Fruit fly (Drosophila melanogaster) whole organism, embryonic: ENCODE results near the gene Sf3b3.
A peak's percentile ranks its signal among the peaks of the same experiment; 100 is the strongest.

Experiments used
- Ada2b ChIP-seq: fragments of 200-800 bp; sonication (Bioruptor generic); IDR thresholded peaks from 2 replicates; pipeline ENCODE4 v1.3.6; 2022; ENCODE audit warnings: missing biosample characterization, missing genetic modification characterization
- Atf-2 ChIP-seq: fragments of 200-800 bp; sonication (Bioruptor generic); optimal IDR thresholded peaks from 2 replicates; lab custom pipeline; 2016; ENCODE audit warnings: missing biosample characterization, missing genetic modification characterization
- Awh ChIP-seq: fragments of 200-800 bp; sonication (Bioruptor generic); IDR thresholded peaks from 2 replicates; pipeline ENCODE4, ENCODE4 v1.3.6; 2022; ENCODE audit warnings: missing biosample characterization, missing genetic modification characterization
- CG11247 ChIP-seq: fragments of 200-800 bp; sonication (Bioruptor generic); IDR thresholded peaks from 2 replicates; pipeline ENCODE4 v1.3.6; 2022; ENCODE audit warnings: missing biosample characterization, missing genetic modification characterization
- CG11695 ChIP-seq: fragments of 200-800 bp; sonication (Bioruptor generic); IDR thresholded peaks from 3 replicates; pipeline ENCODE4 v1.3.6; 2022; ENCODE audit warnings: missing biosample characterization, missing genetic modification characterization
- CG13287 ChIP-seq: fragments of 200-800 bp; sonication (Bioruptor generic); IDR thresholded peaks from 2 replicates; pipeline ENCODE4 v1.3.6; 2022; ENCODE audit warnings: missing biosample characterization, missing genetic modification characterization; ENCODE audit not compliant: partially characterized antibody
- CG13775 ChIP-seq: fragments of 200-800 bp; sonication (Bioruptor generic); optimal IDR thresholded peaks from 3 replicates; lab custom pipeline; 2017; ENCODE audit warnings: missing biosample characterization, mild to moderate bottlenecking, missing genetic modification characterization
- CG14441 ChIP-seq: fragments of 200-800 bp; sonication (Bioruptor generic); IDR thresholded peaks from 2 replicates; pipeline ENCODE4 v1.3.6; 2022; ENCODE audit warnings: missing biosample characterization, missing genetic modification characterization
- CG15269 ChIP-seq: fragments of 200-800 bp; sonication (Bioruptor generic); optimal IDR thresholded peaks from 2 replicates; lab custom pipeline; 2018; ENCODE audit warnings: missing biosample characterization, mild to moderate bottlenecking, missing genetic modification characterization, moderate library complexity
- CG1529 ChIP-seq: fragments of 200-800 bp; sonication (Bioruptor generic); optimal IDR thresholded peaks from 3 replicates; lab custom pipeline; 2018; ENCODE audit warnings: missing biosample characterization, missing genetic modification characterization
- CG15696 ChIP-seq: fragments of 200-800 bp; sonication (Bioruptor generic); optimal IDR thresholded peaks from 2 replicates; lab custom pipeline; 2019; ENCODE audit warnings: missing biosample characterization, mild to moderate bottlenecking, missing genetic modification characterization, moderate library complexity
- CG16863 ChIP-seq: fragments of 200-800 bp; sonication (Bioruptor generic); optimal IDR thresholded peaks from 3 replicates; lab custom pipeline; 2016; ENCODE audit warnings: missing biosample characterization, missing genetic modification characterization
- CG17186 ChIP-seq: fragments of 200-800 bp; sonication (Bioruptor generic); optimal IDR thresholded peaks from 3 replicates; lab custom pipeline; 2017; ENCODE audit warnings: missing biosample characterization, missing genetic modification reagents, missing genetic modification characterization
- CG17802 ChIP-seq: fragments of 200-800 bp; sonication (Bioruptor generic); optimal IDR thresholded peaks from 2 replicates; lab custom pipeline; 2018; ENCODE audit warnings: missing biosample characterization, mild to moderate bottlenecking, missing genetic modification characterization, moderate library complexity
- CG18262 ChIP-seq: fragments of 200-800 bp; optimal IDR thresholded peaks from 3 replicates; lab custom pipeline; 2019; ENCODE audit warnings: missing biosample characterization, mild to moderate bottlenecking, missing genetic modification characterization, moderate library complexity
- CG2116 ChIP-seq: fragments of 200-800 bp; sonication (Bioruptor generic); optimal IDR thresholded peaks from 3 replicates; lab custom pipeline; 2018; ENCODE audit warnings: missing biosample characterization, mild to moderate bottlenecking, missing genetic modification characterization
- CG2129 ChIP-seq: fragments of 200-800 bp; sonication (Bioruptor generic); IDR thresholded peaks from 2 replicates; pipeline ENCODE4 v1.3.6; 2022; ENCODE audit warnings: missing biosample characterization, missing genetic modification characterization; ENCODE audit not compliant: partially characterized antibody
- CG30403 ChIP-seq: fragments of 200-800 bp; sonication (Bioruptor generic); optimal IDR thresholded peaks from 3 replicates; lab custom pipeline; 2016; ENCODE audit warnings: missing biosample characterization, missing genetic modification characterization
- CG33557 ChIP-seq: fragments of 200-800 bp; sonication (Bioruptor generic); optimal IDR thresholded peaks from 2 replicates; lab custom pipeline; 2019; ENCODE audit warnings: missing biosample characterization, mild to moderate bottlenecking, missing genetic modification characterization, moderate library complexity
- CG4282 ChIP-seq: fragments of 200-800 bp; sonication (Bioruptor generic); optimal IDR thresholded peaks from 2 replicates; lab custom pipeline; 2016; ENCODE audit warnings: missing biosample characterization, missing genetic modification characterization
- CG4820 ChIP-seq: fragments of 200-800 bp; sonication (Bioruptor generic); optimal IDR thresholded peaks from 3 replicates; lab custom pipeline; 2016; ENCODE audit warnings: missing biosample characterization, missing genetic modification characterization
- CG7357 ChIP-seq: fragments of 200-800 bp; sonication (Bioruptor generic); IDR thresholded peaks from 3 replicates; pipeline ENCODE4 v1.3.6; 2022; ENCODE audit warnings: missing biosample characterization, missing genetic modification characterization
- Chrac-16 ChIP-seq: fragments of 200-800 bp; sonication (Bioruptor generic); optimal IDR thresholded peaks from 3 replicates; lab custom pipeline; 2016; ENCODE audit warnings: missing biosample characterization, missing genetic modification characterization
- CoRest ChIP-seq: fragments of 200-800 bp; sonication (Bioruptor generic); optimal IDR thresholded peaks from 3 replicates; lab custom pipeline; 2018; ENCODE audit warnings: missing biosample characterization, mild to moderate bottlenecking, missing genetic modification characterization, moderate library complexity
- Deaf1 ChIP-seq: fragments of 200-800 bp; optimal IDR thresholded peaks from 3 replicates; lab custom pipeline; 2019; ENCODE audit warnings: missing biosample characterization, mild to moderate bottlenecking, missing genetic modification characterization, moderate library complexity
- Dek ChIP-seq: fragments of 200-800 bp; sonication (Bioruptor generic); optimal IDR thresholded peaks from 3 replicates; lab custom pipeline; 2019; ENCODE audit warnings: missing biosample characterization, mild to moderate bottlenecking, missing genetic modification characterization, moderate library complexity
- H15 ChIP-seq: fragments of 200-800 bp; sonication (Bioruptor generic); IDR thresholded peaks from 3 replicates; pipeline ENCODE4 v1.3.6; 2022; ENCODE audit warnings: missing biosample characterization, missing genetic modification characterization
- H2.0 ChIP-seq: fragments of 200-800 bp; sonication (Bioruptor generic); IDR thresholded peaks from 2 replicates; pipeline ENCODE4 v1.3.6; 2022; ENCODE audit warnings: missing biosample characterization, missing genetic modification characterization
- MBD-R2 ChIP-seq: fragments of 200-800 bp; sonication (Bioruptor generic); IDR thresholded peaks from 2 replicates; pipeline ENCODE4 v1.3.6; 2022; ENCODE audit warnings: missing biosample characterization, missing genetic modification characterization
- Nf-YA ChIP-seq: fragments of 200-800 bp; sonication (Bioruptor generic); IDR thresholded peaks from 2 replicates; pipeline ENCODE4 v1.3.6; 2022; ENCODE audit warnings: missing biosample characterization, missing genetic modification characterization
- Nf-YB ChIP-seq: fragments of 200-800 bp; sonication (Bioruptor generic); optimal IDR thresholded peaks from 3 replicates; lab custom pipeline; 2019; ENCODE audit warnings: missing biosample characterization, mild to moderate bottlenecking, missing genetic modification characterization, moderate library complexity
- Optix ChIP-seq: fragments of 200-800 bp; sonication (Bioruptor generic); IDR thresholded peaks from 3 replicates; pipeline ENCODE4 v1.3.6; 2022; ENCODE audit warnings: missing biosample characterization, missing genetic modification characterization
- Ptx1 ChIP-seq: fragments of 200-800 bp; sonication (Bioruptor generic); IDR thresholded peaks from 2 replicates; pipeline ENCODE4 v1.3.6; 2022; ENCODE audit warnings: missing biosample characterization, missing genetic modification characterization
- croc ChIP-seq: fragments of 200-800 bp; sonication (Bioruptor generic); conservative IDR thresholded peaks from 3 replicates; pipeline ENCODE4 v1.3.6; 2022; ENCODE audit warnings: missing biosample characterization, missing genetic modification characterization
- cwo ChIP-seq: fragments of 200-800 bp; sonication (Bioruptor generic); optimal IDR thresholded peaks from 3 replicates; lab custom pipeline; 2017; ENCODE audit warnings: missing biosample characterization, missing genetic modification characterization, mild to moderate bottlenecking, moderate library complexity, missing genetic modification reagents
- dmrt11E ChIP-seq: fragments of 200-800 bp; sonication (Bioruptor generic); optimal IDR thresholded peaks from 3 replicates; lab custom pipeline; 2018; ENCODE audit warnings: missing biosample characterization, mild to moderate bottlenecking, missing genetic modification characterization, moderate library complexity
- dmrt99B ChIP-seq: fragments of 200-800 bp; sonication (Bioruptor generic); optimal IDR thresholded peaks from 2 replicates; lab custom pipeline; 2018; ENCODE audit warnings: missing biosample characterization, mild to moderate bottlenecking, missing genetic modification characterization, moderate library complexity
- her ChIP-seq: fragments of 200-800 bp; sonication (Bioruptor generic); optimal IDR thresholded peaks from 2 replicates; lab custom pipeline; 2016; ENCODE audit warnings: missing biosample characterization, missing genetic modification characterization
- hkb ChIP-seq, 2 experiments: fragments of 200-800 bp in 1 of 2; fragments of >200 bp in 1 of 2; sonication (Bioruptor generic) in 1 of 2; IDR thresholded peaks in 1 of 2; optimal IDR thresholded peaks in 1 of 2; 2 replicates each; pipeline versions ENCODE4 v1.3.6 to Lab custom; 2017 to 2022; ENCODE audit warnings: missing biosample characterization in 1 of 2, missing genetic modification characterization in 1 of 2
- inv ChIP-seq: fragments of 200-800 bp; sonication (Bioruptor generic); IDR thresholded peaks from 2 replicates; pipeline ENCODE4 v1.3.6; 2022; ENCODE audit warnings: missing biosample characterization, missing genetic modification characterization; ENCODE audit not compliant: partially characterized antibody
- lbe ChIP-seq: fragments of 200-800 bp; sonication (Bioruptor generic); optimal IDR thresholded peaks from 2 replicates; lab custom pipeline; 2016; ENCODE audit warnings: missing biosample characterization, mild to moderate bottlenecking, missing genetic modification characterization
- org-1 ChIP-seq: fragments of 200-800 bp; sonication (Bioruptor generic); optimal IDR thresholded peaks from 2 replicates; lab custom pipeline; 2017; ENCODE audit warnings: missing biosample characterization, missing genetic modification characterization
- pan ChIP-seq, 4 experiments: fragments of >200 bp in 3 of 4; fragments of 200-800 bp in 1 of 4; sonication (Bioruptor generic) in 1 of 4; optimal IDR thresholded peaks in 3 of 4; IDR thresholded peaks in 1 of 4; 2 replicates each; pipeline versions ENCODE4 v1.3.6 to Lab custom; 2017 to 2022; ENCODE audit warnings: missing biosample characterization in 2 of 4, missing genetic modification characterization in 2 of 4, mixed read lengths in 1 of 4
- pros ChIP-seq: fragments of 200-800 bp; sonication (Bioruptor generic); optimal IDR thresholded peaks from 3 replicates; lab custom pipeline; 2019; ENCODE audit warnings: missing biosample characterization, mild to moderate bottlenecking, missing genetic modification characterization, moderate library complexity
- shn ChIP-seq: fragments of 200-800 bp; sonication (Bioruptor generic); optimal IDR thresholded peaks from 3 replicates; lab custom pipeline; 2016; ENCODE audit warnings: missing biosample characterization, missing genetic modification characterization
- sr ChIP-seq: fragments of 200-800 bp; sonication (Bioruptor generic); IDR thresholded peaks from 3 replicates; pipeline ENCODE4 v1.3.6; 2022; ENCODE audit warnings: missing biosample characterization, missing genetic modification characterization
- stc ChIP-seq: fragments of 200-800 bp; sonication (Bioruptor generic); IDR thresholded peaks from 2 replicates; pipeline ENCODE4 v1.3.6; 2022; ENCODE audit warnings: missing biosample characterization, missing genetic modification characterization
- unc-4 ChIP-seq: fragments of 200-800 bp; sonication (Bioruptor generic); IDR thresholded peaks from 2 replicates; pipeline ENCODE4 v1.3.6; 2022; ENCODE audit warnings: missing biosample characterization, missing genetic modification characterization; ENCODE audit not compliant: partially characterized antibody
- zfh2 ChIP-seq: fragments of 200-800 bp; sonication (Bioruptor generic); optimal IDR thresholded peaks from 2 replicates; lab custom pipeline; 2016; ENCODE audit warnings: missing biosample characterization, missing genetic modification characterization

Sf3b3 gene

dm6 chr3L:799837-800513, 33.2 kb downstream of the Sf3b3 start (continued):
- TF ChIP-seq org-1 (GFP tag; lab: Kevin White, UChicago): no peak
- TF ChIP-seq her (GFP tag; lab: Kevin White, UChicago): no peak
- TF ChIP-seq CG13287 (GFP tag; lab: Robert Waterston, UW): no peak
- no peak for TF ChIP-seq Nf-YA (GFP tag; lab: Robert Waterston, UW)
- TF ChIP-seq pan (optimal IDR thresholded peaks at IDR 0.05; lab: Kevin White, UChicago): no peak
- peak in 1 of 2 experiments; percentile 41 for TF ChIP-seq pan (GFP tag; optimal IDR thresholded peaks at IDR 0.05 in 1 of 2, IDR thresholded peaks at IDR 0.05 in 1 of 2)
- no peak for TF ChIP-seq CG15696 (tag; lab: Kevin White, UChicago)
- TF ChIP-seq stc: no peak; the same call in 1 of the 2 replicates
- no peak for TF ChIP-seq CG2129
- TF ChIP-seq Ada2b (GFP tag; lab: Robert Waterston, UW): peak; percentile 49; the same call in 1 of the 2 replicates
- no peak for TF ChIP-seq CG4282 (GFP tag; lab: Kevin White, UChicago)
- no peak for TF ChIP-seq CG33557
- no peak for TF ChIP-seq CG14441 (GFP tag; lab: Robert Waterston, UW)
- peak; percentile 32 for TF ChIP-seq CG4820 (GFP tag; lab: Kevin White, UChicago)
- TF ChIP-seq shn: no peak
- peak; percentile 57 for TF ChIP-seq Awh (GFP tag; lab: Robert Waterston, UW)
- TF ChIP-seq dmrt99B (tag; lab: Kevin White, UChicago): peak; percentile 59
- TF ChIP-seq CG30403 (GFP tag; lab: Kevin White, UChicago): peak; percentile 28
- TF ChIP-seq zfh2 (GFP tag; lab: Kevin White, UChicago): no peak
- no peak for TF ChIP-seq sr (GFP tag; lab: Robert Waterston, UW)
- no peak for TF ChIP-seq inv (GFP tag; lab: Robert Waterston, UW)
- TF ChIP-seq CG13775 (GFP tag; lab: Kevin White, UChicago): no peak
- TF ChIP-seq Deaf1 (tag; lab: Kevin White, UChicago): peak; percentile 12
- peak; percentile 36 for TF ChIP-seq CG17802 (tag; lab: Kevin White, UChicago)
- TF ChIP-seq CG18262 (tag; lab: Kevin White, UChicago): peak; percentile 64
- TF ChIP-seq Dek (tag; lab: Kevin White, UChicago): no peak
- TF ChIP-seq Ptx1: peak; percentile 49; the same call in 1 of the 2 replicates
- no peak for TF ChIP-seq H2.0 (GFP tag; lab: Robert Waterston, UW)
- no peak for TF ChIP-seq CG2116 (GFP tag; lab: Kevin White, UChicago)
- peak; percentile 32 for TF ChIP-seq pros
- no peak for TF ChIP-seq CG15269 (tag; lab: Kevin White, UChicago)
- peak; percentile 11 for TF ChIP-seq dmrt11E (tag; lab: Kevin White, UChicago)
- TF ChIP-seq H15 (GFP tag; lab: Robert Waterston, UW): no peak
- no peak for TF ChIP-seq MBD-R2
- no peak for TF ChIP-seq Optix
- TF ChIP-seq CG16863 (GFP tag; lab: Kevin White, UChicago): peak; percentile 19
- peak; percentile 42; the same call in 2 of the 3 replicates for TF ChIP-seq croc (GFP tag; lab: Robert Waterston, UW)
- no peak for TF ChIP-seq CoRest (tag; lab: Kevin White, UChicago)
- peak; percentile 48 for TF ChIP-seq lbe (GFP tag; lab: Kevin White, UChicago)
- peak; percentile 52; the same call in 1 of the 3 replicates for TF ChIP-seq CG7357 (GFP tag; lab: Robert Waterston, UW)
- peak; percentile 33 for TF ChIP-seq CG1529 (GFP tag; lab: Kevin White, UChicago)
- no peak for TF ChIP-seq Nf-YB
- TF ChIP-seq cwo (GFP tag; lab: Kevin White, UChicago): no peak
- TF ChIP-seq hkb (optimal IDR thresholded peaks at IDR 0.05; lab: Kevin White, UChicago): no peak
- TF ChIP-seq hkb (GFP tag; IDR thresholded peaks at IDR 0.05; lab: Robert Waterston, UW): peak; percentile 52
- no peak for TF ChIP-seq CG17186 (GFP tag; lab: Kevin White, UChicago)
- TF ChIP-seq unc-4 (GFP tag; lab: Robert Waterston, UW): no peak
- no peak for TF ChIP-seq Chrac-16 (GFP tag; lab: Kevin White, UChicago)
- TF ChIP-seq Atf-2 (GFP tag; lab: Kevin White, UChicago): no peak
- TF ChIP-seq CG11247: no peak
- no peak for TF ChIP-seq CG11695 (GFP tag; lab: Robert Waterston, UW)
